Worm (Caenorhabditis elegans) whole organism, L2 larva: ENCODE measurements around the gene F43C11.16.
A peak's percentile ranks its signal among the peaks of the same experiment; 100 is the strongest.

Source experiments
- F13H6.1 ChIP-seq: sonication (generic microtip); optimal IDR thresholded peaks from 2 replicates; lab custom pipeline; 2016; ENCODE audit warnings: missing genetic modification characterization, missing compliant biosample characterization
- Y55F3AM.14 ChIP-seq: fragments of 200-800 bp; sonication (Bioruptor generic); optimal IDR thresholded peaks from 2 replicates; lab custom pipeline; 2018; ENCODE audit warnings: mild to moderate bottlenecking, missing genetic modification characterization, missing compliant biosample characterization
- ZK546.5 ChIP-seq: sonication (generic microtip); optimal IDR thresholded peaks from 2 replicates; lab custom pipeline; 2017; ENCODE audit warnings: missing biosample characterization, missing genetic modification characterization
- alr-1 ChIP-seq: fragments of 150-350 bp; optimal IDR thresholded peaks from 2 replicates; lab custom pipeline; 2014; ENCODE audit warnings: missing biosample characterization, missing genetic modification characterization
- ama-1 ChIP-seq: fragments of 150-350 bp; optimal IDR thresholded peaks from 2 replicates; lab custom pipeline; 2018; ENCODE audit warnings: inconsistent platforms
- blmp-1 ChIP-seq: sonication (generic microtip); optimal IDR thresholded peaks from 2 replicates; lab custom pipeline; 2017; ENCODE audit warnings: missing genetic modification characterization, mild to moderate bottlenecking, missing compliant biosample characterization, antibody characterized with exemption, moderate library complexity; ENCODE audit not compliant: insufficient read depth
- ceh-16 ChIP-seq: fragments of 150-350 bp; optimal IDR thresholded peaks from 2 replicates; lab custom pipeline; 2014; ENCODE audit warnings: missing biosample characterization, missing genetic modification characterization
- ceh-82 ChIP-seq: fragments of 150-350 bp; optimal IDR thresholded peaks from 2 replicates; lab custom pipeline; 2014; ENCODE audit warnings: missing biosample characterization, missing genetic modification characterization
- crh-2 ChIP-seq: sonication (generic microtip); optimal IDR thresholded peaks from 2 replicates; lab custom pipeline; 2017; ENCODE audit warnings: missing biosample characterization, missing genetic modification characterization
- dmd-4 ChIP-seq: sonication (generic microtip); optimal IDR thresholded peaks from 2 replicates; lab custom pipeline; 2017; ENCODE audit warnings: missing biosample characterization, missing genetic modification characterization
- egl-27 ChIP-seq: sonication (generic microtip); optimal IDR thresholded peaks from 3 replicates; lab custom pipeline; 2017; ENCODE audit warnings: missing biosample characterization, missing genetic modification reagents, missing genetic modification characterization
- elt-1 ChIP-seq: fragments of 150-350 bp; optimal IDR thresholded peaks from 2 replicates; lab custom pipeline; 2014; ENCODE audit warnings: missing biosample characterization, missing genetic modification characterization
- elt-3 ChIP-seq: sonication (generic microtip); optimal IDR thresholded peaks from 2 replicates; lab custom pipeline; 2017; ENCODE audit warnings: missing biosample characterization, missing genetic modification characterization
- fos-1 ChIP-seq: fragments of 150-350 bp; optimal IDR thresholded peaks from 2 replicates; lab custom pipeline; 2014; ENCODE audit warnings: missing biosample characterization, missing genetic modification characterization
- gmeb-1 ChIP-seq: fragments of 150-350 bp; optimal IDR thresholded peaks from 2 replicates; lab custom pipeline; 2014; ENCODE audit warnings: missing biosample characterization, missing genetic modification characterization
- lin-11 ChIP-seq: fragments of 150-350 bp; sonication (generic microtip); optimal IDR thresholded peaks from 2 replicates; lab custom pipeline; 2014; ENCODE audit warnings: missing biosample characterization, missing genetic modification characterization, inconsistent platforms, mixed read lengths
- lin-13 ChIP-seq: fragments of 150-350 bp; optimal IDR thresholded peaks from 2 replicates; lab custom pipeline; 2014; ENCODE audit warnings: missing biosample characterization, missing genetic modification reagents, missing genetic modification characterization
- lin-39 ChIP-seq: fragments of 150-350 bp; optimal IDR thresholded peaks from 2 replicates; lab custom pipeline; 2014; ENCODE audit warnings: missing biosample characterization, missing genetic modification reagents, missing genetic modification characterization
- mab-5 ChIP-seq: fragments of 150-350 bp; optimal IDR thresholded peaks from 2 replicates; lab custom pipeline; 2014; ENCODE audit warnings: missing biosample characterization, missing genetic modification characterization
- mbf-1 ChIP-seq: sonication (generic microtip); optimal IDR thresholded peaks from 2 replicates; lab custom pipeline; 2017; ENCODE audit warnings: missing biosample characterization, missing genetic modification characterization
- mdl-1 ChIP-seq, 2 experiments: fragments of 150-350 bp in 1 of 2; sonication (generic microtip) in 1 of 2; optimal IDR thresholded peaks; 2 replicates each; lab custom pipeline; 2017; ENCODE audit warnings: missing biosample characterization in 2 of 2, missing genetic modification characterization in 2 of 2
- nhr-11 ChIP-seq: fragments of 150-350 bp; optimal IDR thresholded peaks from 2 replicates; lab custom pipeline; 2014; ENCODE audit warnings: missing biosample characterization, missing genetic modification characterization
- nhr-12 ChIP-seq: fragments of 150-350 bp; optimal IDR thresholded peaks from 2 replicates; lab custom pipeline; 2014; ENCODE audit warnings: missing biosample characterization, missing genetic modification characterization
- nhr-129 ChIP-seq: fragments of 150-350 bp; optimal IDR thresholded peaks from 2 replicates; lab custom pipeline; 2014; ENCODE audit warnings: missing biosample characterization, missing genetic modification characterization
- nhr-23 ChIP-seq: fragments of 150-350 bp; optimal IDR thresholded peaks from 2 replicates; lab custom pipeline; 2014; ENCODE audit warnings: missing biosample characterization, missing genetic modification reagents, missing genetic modification characterization
- nhr-237 ChIP-seq: fragments of 150-350 bp; optimal IDR thresholded peaks from 2 replicates; lab custom pipeline; 2014; ENCODE audit warnings: missing biosample characterization, missing genetic modification characterization
- nhr-25 ChIP-seq: fragments of 150-350 bp; sonication (generic microtip); optimal IDR thresholded peaks from 3 replicates; lab custom pipeline; 2014; ENCODE audit warnings: missing biosample characterization, missing genetic modification characterization
- nhr-77 ChIP-seq: fragments of 150-350 bp; optimal IDR thresholded peaks from 2 replicates; lab custom pipeline; 2014; ENCODE audit warnings: missing biosample characterization, missing genetic modification characterization
- peb-1 ChIP-seq: fragments of 150-350 bp; optimal IDR thresholded peaks from 2 replicates; lab custom pipeline; 2014; ENCODE audit warnings: missing biosample characterization, missing genetic modification characterization
- sem-4 ChIP-seq: fragments of 150-350 bp; optimal IDR thresholded peaks from 2 replicates; lab custom pipeline; 2014; ENCODE audit warnings: missing biosample characterization, missing genetic modification reagents, missing genetic modification characterization
- sma-3 ChIP-seq: sonication (generic microtip); optimal IDR thresholded peaks from 2 replicates; lab custom pipeline; 2016; ENCODE audit warnings: missing genetic modification reagents, missing genetic modification characterization, missing compliant biosample characterization
- sma-9 ChIP-seq, 2 experiments: fragments of 150-350 bp in 1 of 2; sonication (generic microtip) in 1 of 2; optimal IDR thresholded peaks; 2 replicates each; lab custom pipeline; 2014 to 2016; ENCODE audit warnings: missing genetic modification characterization in 2 of 2, mild to moderate bottlenecking in 1 of 2, missing biosample characterization in 1 of 2, missing compliant biosample characterization in 1 of 2, missing genetic modification reagents in 1 of 2, moderate library complexity in 1 of 2
- unc-39 ChIP-seq: fragments of 150-350 bp; optimal IDR thresholded peaks from 2 replicates; lab custom pipeline; 2014; ENCODE audit warnings: missing biosample characterization, missing genetic modification characterization
- unc-62 ChIP-seq: fragments of 150-350 bp; optimal IDR thresholded peaks from 2 replicates; lab custom pipeline; 2014; ENCODE audit warnings: missing biosample characterization, missing genetic modification reagents, missing genetic modification characterization
- zag-1 ChIP-seq: fragments of 150-350 bp; optimal IDR thresholded peaks from 2 replicates; lab custom pipeline; 2014; ENCODE audit warnings: missing biosample characterization, missing genetic modification characterization
- ztf-1 ChIP-seq: fragments of 200-800 bp; sonication (Bioruptor generic); conservative IDR thresholded peaks from 2 replicates; pipeline ENCODE4 v1.3.6; 2022; ENCODE audit warnings: missing genetic modification characterization, missing compliant biosample characterization
- ztf-11 ChIP-seq: sonication (generic microtip); optimal IDR thresholded peaks from 2 replicates; lab custom pipeline; 2017; ENCODE audit warnings: missing biosample characterization, missing genetic modification characterization
- ztf-4 ChIP-seq: fragments of 150-350 bp; optimal IDR thresholded peaks from 2 replicates; lab custom pipeline; 2014; ENCODE audit warnings: missing biosample characterization, missing genetic modification characterization

F43C11.16 gene

ce11 chrII:2390884-2391283, 31.0 kb upstream of the F43C11.16 start, which contains the start of gene F16G10.10:
Gene F16G10.10 (minus strand): TSS chrII:2390984.
- TF ChIP-seq ztf-4 (no peak), lin-13 (GFP tag; lab: Kevin White, UChicago) (no peak)

DNA sequence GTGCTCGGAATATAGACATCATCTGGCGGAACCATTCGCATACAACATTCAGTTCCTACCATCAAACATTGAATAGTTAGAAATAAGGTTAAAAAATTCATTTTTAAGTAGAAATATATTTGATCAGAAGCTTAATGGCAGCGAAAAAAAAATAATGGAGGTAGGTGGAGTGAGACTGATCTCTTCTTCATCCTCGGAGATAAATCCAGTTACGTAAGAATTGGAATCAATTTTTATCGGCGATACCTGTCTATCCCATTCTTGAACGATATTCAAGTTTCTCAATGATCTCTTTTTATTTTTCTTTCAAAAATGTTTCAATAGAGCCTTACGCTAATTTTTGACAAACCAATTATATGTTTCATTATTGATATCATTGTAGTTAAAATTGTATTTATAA, 25.6 kb upstream of the F43C11.16 start, which contains the start of gene F16G10.9:
TSS of gene F16G10.9 (minus strand) at position 101 of the 400 bp plus-strand sequence.
- TF ChIP-seq nhr-77 (no peak), mab-5 (tag; lab: Kevin White, UChicago) (no peak), sma-9 (GFP tag; optimal IDR thresholded peaks at IDR 0.05; lab: Kevin White, UChicago) (no peak), sma-9 (tag; optimal IDR thresholded peaks at IDR 0.05; lab: Kevin White, UChicago) (no peak), F13H6.1 (tag; lab: Kevin White, UChicago) (no peak), ama-1 (lab: Kevin White, UChicago) (no peak), sma-3 (GFP tag; lab: Kevin White, UChicago) (no peak), mdl-1 (tag; optimal IDR thresholded peaks at IDR 0.05; lab: Kevin White, UChicago) (no peak), ceh-82 (tag; lab: Kevin White, UChicago) (no peak)

- TF ChIP-seq peb-1 (tag; lab: Kevin White, UChicago) (no peak), mbf-1 (no peak), ama-1 (lab: Kevin White, UChicago) (no peak), blmp-1 (no peak), alr-1 (tag; lab: Kevin White, UChicago) (no peak)
Measured at ce11 chrII:2383334-2383733, 23.5 kb upstream of the F43C11.16 start, which contains the start of gene F16G10.8. Gene F16G10.8 (minus strand): TSS chrII:2383434.

DNA sequence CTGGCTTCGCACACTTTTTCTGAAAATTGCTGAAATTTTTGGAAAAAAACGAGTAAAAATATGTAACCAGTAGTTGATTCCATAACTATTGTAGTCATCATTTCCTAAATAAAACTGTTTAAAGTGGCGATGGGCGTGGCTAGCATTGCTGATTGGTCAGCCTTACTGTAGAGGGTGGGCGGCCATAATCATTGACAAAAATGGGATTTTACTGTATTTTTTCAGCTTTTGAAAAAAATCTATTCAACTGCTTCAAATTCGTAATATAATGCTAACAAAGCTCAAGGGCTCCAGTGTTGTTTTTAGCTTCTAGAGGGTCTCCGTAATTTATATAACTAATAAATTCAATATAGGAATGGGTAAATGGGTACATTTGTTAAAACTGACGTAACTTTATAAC, 20.3 kb upstream of the F43C11.16 start, which contains the start of gene F16G10.7:
TSS of gene F16G10.7 (minus strand) at position 101 of the 400 bp plus-strand sequence.
- TF ChIP-seq mdl-1 (tag; optimal IDR thresholded peaks at IDR 0.05; lab: Kevin White, UChicago), result no peak
- TF ChIP-seq unc-62 (GFP tag; lab: Kevin White, UChicago), result no peak
- no peak for TF ChIP-seq nhr-237 (tag; lab: Kevin White, UChicago)
- no peak for TF ChIP-seq ztf-4
- TF ChIP-seq ceh-16 (tag; lab: Kevin White, UChicago), result no peak
- no peak for TF ChIP-seq peb-1 (tag; lab: Kevin White, UChicago)
- TF ChIP-seq alr-1 (tag; lab: Kevin White, UChicago), result no peak
- no peak for TF ChIP-seq F13H6.1 (tag; lab: Kevin White, UChicago)
- no peak for TF ChIP-seq sma-3 (GFP tag; lab: Kevin White, UChicago)
- TF ChIP-seq ZK546.5 (tag; lab: Kevin White, UChicago), result no peak
- TF ChIP-seq crh-2, result no peak
- no peak for TF ChIP-seq nhr-11 (tag; lab: Kevin White, UChicago)
- no peak for TF ChIP-seq fos-1 (tag; lab: Kevin White, UChicago)
- no peak for TF ChIP-seq dmd-4 (tag; lab: Kevin White, UChicago)

DNA sequence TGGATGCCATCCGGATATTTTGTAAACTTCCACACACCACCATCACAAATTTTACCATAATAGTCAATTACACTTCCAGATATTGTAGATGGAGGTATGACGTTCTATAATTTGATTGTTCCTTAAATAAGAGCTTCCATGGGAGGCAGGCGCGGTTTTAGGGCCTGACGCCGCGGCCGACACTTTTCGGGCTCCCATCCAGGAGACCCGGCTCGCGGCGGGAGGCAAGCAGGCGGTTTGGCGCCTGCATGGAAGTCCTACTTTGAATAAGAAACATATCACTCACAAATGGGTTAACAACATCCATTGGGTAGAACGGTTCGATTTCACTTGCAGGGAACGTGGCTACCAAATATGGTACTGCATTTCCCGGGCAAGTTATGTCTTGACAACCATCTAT, 19.8 kb upstream of the F43C11.16 start:
- TF ChIP-seq nhr-23 (tag; lab: Kevin White, UChicago), result no peak
- no peak for TF ChIP-seq mbf-1
- no peak for TF ChIP-seq nhr-11 (tag; lab: Kevin White, UChicago)
- TF ChIP-seq gmeb-1 (tag; lab: Kevin White, UChicago), result no peak
- TF ChIP-seq nhr-237 (tag; lab: Kevin White, UChicago), result no peak
- TF ChIP-seq egl-27, result no peak
- TF ChIP-seq unc-39 (tag; lab: Kevin White, UChicago), result no peak
- no peak for TF ChIP-seq nhr-12
- TF ChIP-seq zag-1 (tag; lab: Kevin White, UChicago), result no peak
- TF ChIP-seq ztf-1 (GFP tag; lab: Robert Waterston, UW), result no peak
- no peak for TF ChIP-seq ceh-82 (tag; lab: Kevin White, UChicago)
- TF ChIP-seq mab-5 (tag; lab: Kevin White, UChicago), result no peak
- no peak for TF ChIP-seq alr-1 (tag; lab: Kevin White, UChicago)
- TF ChIP-seq sma-3 (GFP tag; lab: Kevin White, UChicago), result no peak
- no peak for TF ChIP-seq blmp-1
- no peak for TF ChIP-seq peb-1 (tag; lab: Kevin White, UChicago)

DNA sequence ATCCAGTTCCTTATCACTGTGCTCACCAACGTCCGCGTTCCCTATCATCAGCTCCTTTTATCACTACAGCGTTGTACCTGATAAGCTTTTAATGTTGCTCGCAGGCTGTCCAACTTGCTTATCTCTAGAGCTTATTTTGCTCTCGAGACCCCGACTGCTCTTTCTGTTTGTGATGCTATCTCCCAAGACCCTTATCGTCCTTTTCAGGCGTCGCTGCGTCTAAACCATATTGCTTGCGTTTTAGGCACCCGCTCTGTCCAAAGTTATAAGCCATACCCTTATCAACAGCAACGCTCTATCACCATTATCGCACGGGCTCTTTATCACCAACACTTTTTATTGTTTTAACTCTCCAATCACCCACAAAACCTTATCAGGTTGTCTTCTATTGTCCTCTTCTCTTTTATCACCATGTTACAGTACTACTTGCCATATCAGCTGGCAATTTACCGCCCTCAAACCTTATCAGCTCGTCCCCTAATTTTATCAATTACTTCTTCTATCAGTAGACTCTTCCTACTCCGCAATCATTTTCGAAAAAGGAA, 18.7 kb upstream of the F43C11.16 start:
- no peak for TF ChIP-seq ZK546.5 (tag; lab: Kevin White, UChicago)
- no peak for TF ChIP-seq alr-1 (tag; lab: Kevin White, UChicago)
- TF ChIP-seq sem-4 (tag; lab: Kevin White, UChicago), result no peak
- TF ChIP-seq nhr-23 (tag; lab: Kevin White, UChicago), result no peak
- no peak for TF ChIP-seq ztf-11
- TF ChIP-seq mab-5 (tag; lab: Kevin White, UChicago), result no peak
- TF ChIP-seq nhr-129 (tag; lab: Kevin White, UChicago), result no peak
- TF ChIP-seq ama-1 (lab: Kevin White, UChicago), result no peak
- no peak for TF ChIP-seq blmp-1
- no peak for TF ChIP-seq unc-39 (tag; lab: Kevin White, UChicago)
- peak; percentile 88 for TF ChIP-seq crh-2
- no peak for TF ChIP-seq elt-1 (tag; lab: Kevin White, UChicago)
- TF ChIP-seq nhr-237 (tag; lab: Kevin White, UChicago), result no peak
- no peak for TF ChIP-seq nhr-11 (tag; lab: Kevin White, UChicago)
- no peak for TF ChIP-seq ztf-1 (GFP tag; lab: Robert Waterston, UW)
- TF ChIP-seq elt-3 (tag; lab: Kevin White, UChicago), result no peak
- TF ChIP-seq nhr-12, result no peak
- peak; percentile 31 for TF ChIP-seq Y55F3AM.14
- no peak for TF ChIP-seq ceh-16 (tag; lab: Kevin White, UChicago)
- no peak for TF ChIP-seq lin-11 (tag; lab: Kevin White, UChicago)
- no peak for TF ChIP-seq nhr-25 (tag; lab: Kevin White, UChicago)
- no peak for TF ChIP-seq unc-62 (GFP tag; lab: Kevin White, UChicago)
- TF ChIP-seq lin-39 (tag; lab: Kevin White, UChicago), result no peak
- peak; percentile 79 for TF ChIP-seq sma-9 (GFP tag; optimal IDR thresholded peaks at IDR 0.05; lab: Kevin White, UChicago)
- no peak for TF ChIP-seq sma-9 (tag; optimal IDR thresholded peaks at IDR 0.05; lab: Kevin White, UChicago)
